Worm (Caenorhabditis elegans) whole organism, L2 larva: ENCODE results near the gene B0410.3.

Source experiments
- nhr-6 ChIP-seq: fragments of 150-350 bp; optimal IDR thresholded peaks from 2 replicates; lab custom pipeline; 2014; ENCODE audit warnings: missing biosample characterization, missing genetic modification characterization
- skn-1 ChIP-seq: sonication (generic microtip); optimal IDR thresholded peaks from 2 replicates; lab custom pipeline; 2017; ENCODE audit warnings: missing biosample characterization, missing genetic modification characterization

DNA sequence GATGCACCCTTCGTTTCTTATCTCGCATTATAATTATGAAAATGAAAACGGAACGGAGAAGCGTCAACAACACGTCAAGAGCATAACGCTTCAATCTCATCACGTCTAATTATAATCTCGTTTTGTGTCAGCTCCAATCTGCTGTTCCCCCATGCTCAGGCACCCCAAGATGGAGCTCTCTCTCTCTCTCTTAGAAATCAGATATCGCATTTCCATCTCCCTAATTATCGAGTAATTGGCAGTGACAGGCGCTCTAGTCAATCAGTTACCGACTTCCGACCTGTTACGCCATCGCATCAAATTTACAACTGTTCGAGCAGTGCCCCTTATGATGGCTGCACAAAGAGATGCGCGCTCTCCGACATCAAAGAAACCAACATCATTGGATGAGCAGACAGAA, 29.2 kb upstream of the B0410.3 start:
- no peak for TF ChIP-seq skn-1 (tag; lab: Kevin White, UChicago)
- no peak for TF ChIP-seq nhr-6 (tag; lab: Kevin White, UChicago)
